Worm (Caenorhabditis elegans) whole organism, young adult: Measurements from ENCODE around the gene C40C9.4.

ENCODE experiments used
- B0019.2 ChIP-seq: fragments of 200-800 bp; sonication (Bioruptor generic); conservative IDR thresholded peaks from 2 replicates; pipeline ENCODE4 v1.3.6; 2022; ENCODE audit warnings: missing genetic modification reagents, missing genetic modification characterization, missing compliant biosample characterization
- F10E7.11 ChIP-seq: sonication (generic microtip); optimal IDR thresholded peaks from 2 replicates; lab custom pipeline; 2017; ENCODE audit warnings: mild to moderate bottlenecking, missing genetic modification characterization, moderate library complexity, missing compliant biosample characterization
- F49E8.2 ChIP-seq: sonication (generic microtip); optimal IDR thresholded peaks from 3 replicates; lab custom pipeline; 2017; ENCODE audit warnings: missing genetic modification characterization, mild to moderate bottlenecking, missing compliant biosample characterization, antibody characterized with exemption, moderate library complexity; ENCODE audit not compliant: insufficient read depth
- F55B11.4 ChIP-seq: sonication (generic microtip); optimal IDR thresholded peaks from 2 replicates; lab custom pipeline; 2016; ENCODE audit warnings: missing compliant biosample characterization, missing genetic modification characterization, borderline replicate concordance; ENCODE audit not compliant: insufficient read depth
- K11D2.4 ChIP-seq: fragments of 200-800 bp; sonication (Bioruptor generic); IDR thresholded peaks from 2 replicates; pipeline ENCODE4 v1.3.6; 2022; ENCODE audit warnings: missing genetic modification reagents, missing genetic modification characterization, missing compliant biosample characterization
- K12H6.12 ChIP-seq: fragments of 200-800 bp; sonication (Bioruptor generic); optimal IDR thresholded peaks from 2 replicates; lab custom pipeline; 2018; ENCODE audit warnings: mild to moderate bottlenecking, missing genetic modification characterization, missing compliant biosample characterization
- T07F8.4 ChIP-seq: sonication (generic microtip); optimal IDR thresholded peaks from 2 replicates; lab custom pipeline; 2016; ENCODE audit warnings: mild to moderate bottlenecking, missing genetic modification characterization, moderate library complexity, missing compliant biosample characterization
- Y56A3A.18 ChIP-seq: fragments of 200-800 bp; sonication (Bioruptor generic); IDR thresholded peaks from 2 replicates; pipeline ENCODE4 v1.3.6; 2022; ENCODE audit warnings: missing genetic modification reagents, missing genetic modification characterization, missing compliant biosample characterization
- aptf-3 ChIP-seq: fragments of 200-800 bp; sonication (Bioruptor generic); IDR thresholded peaks from 2 replicates; pipeline ENCODE4 v1.3.6; 2022; ENCODE audit warnings: missing genetic modification characterization, missing compliant biosample characterization
- athp-1 ChIP-seq: sonication (generic microtip); optimal IDR thresholded peaks from 2 replicates; lab custom pipeline; 2017; ENCODE audit warnings: mild to moderate bottlenecking, missing genetic modification characterization, missing compliant biosample characterization
- attf-3 ChIP-seq: fragments of 200-800 bp; sonication (Bioruptor generic); conservative IDR thresholded peaks from 2 replicates; pipeline ENCODE4 v1.3.6; 2022; ENCODE audit warnings: missing genetic modification reagents, missing genetic modification characterization, missing compliant biosample characterization
- attf-5 ChIP-seq: fragments of 200-800 bp; sonication (Bioruptor generic); optimal IDR thresholded peaks from 2 replicates; lab custom pipeline; 2018; ENCODE audit warnings: mild to moderate bottlenecking, missing genetic modification characterization, missing compliant biosample characterization
- cebp-1 ChIP-seq, 2 experiments: fragments of 200-800 bp in 1 of 2; sonication (Bioruptor generic) in 1 of 2; sonication (generic microtip) in 1 of 2; IDR thresholded peaks in 1 of 2; optimal IDR thresholded peaks in 1 of 2; 2 replicates each; pipeline versions ENCODE4 v1.3.6 to Lab custom; 2017 to 2022; ENCODE audit warnings: missing compliant biosample characterization in 2 of 2, missing genetic modification characterization in 2 of 2, mild to moderate bottlenecking in 1 of 2, missing genetic modification reagents in 1 of 2, moderate library complexity in 1 of 2
- ceh-27 ChIP-seq: fragments of 200-800 bp; sonication (Bioruptor generic); optimal IDR thresholded peaks from 2 replicates; lab custom pipeline; 2018; ENCODE audit warnings: mild to moderate bottlenecking, missing genetic modification characterization, moderate library complexity, missing compliant biosample characterization
- ceh-79 ChIP-seq: sonication (generic microtip); optimal IDR thresholded peaks from 2 replicates; lab custom pipeline; 2017; ENCODE audit warnings: mild to moderate bottlenecking, missing genetic modification characterization, missing compliant biosample characterization
- chd-7 ChIP-seq: sonication (generic microtip); optimal IDR thresholded peaks from 2 replicates; lab custom pipeline; 2016; ENCODE audit warnings: mild to moderate bottlenecking, missing genetic modification characterization, moderate library complexity, missing compliant biosample characterization
- die-1 ChIP-seq: sonication (generic microtip); optimal IDR thresholded peaks from 2 replicates; lab custom pipeline; 2016; ENCODE audit warnings: missing genotype, mild to moderate bottlenecking, missing genetic modification characterization, missing compliant biosample characterization
- dox-1 ChIP-seq: fragments of 200-800 bp; sonication (Bioruptor generic); IDR thresholded peaks from 2 replicates; pipeline ENCODE4 v1.3.6; 2022; ENCODE audit warnings: missing genetic modification reagents, missing genetic modification characterization, missing compliant biosample characterization
- dpff-1 ChIP-seq: sonication (generic microtip); optimal IDR thresholded peaks from 2 replicates; lab custom pipeline; 2017; ENCODE audit warnings: mild to moderate bottlenecking, missing genetic modification characterization, missing compliant biosample characterization
- efl-1 ChIP-seq: fragments of 150-350 bp; optimal IDR thresholded peaks from 2 replicates; lab custom pipeline; 2014; ENCODE audit warnings: missing biosample characterization, missing genetic modification reagents, missing genetic modification characterization
- egl-18 ChIP-seq: fragments of 200-800 bp; sonication (Bioruptor generic); IDR thresholded peaks from 2 replicates; pipeline ENCODE4 v1.3.6; 2022; ENCODE audit warnings: missing genetic modification reagents, missing genetic modification characterization, missing compliant biosample characterization
- egl-44 ChIP-seq: fragments of 200-800 bp; sonication (Bioruptor generic); IDR thresholded peaks from 2 replicates; pipeline ENCODE4 v1.3.6; 2022; ENCODE audit warnings: missing genetic modification reagents, missing genetic modification characterization, missing compliant biosample characterization
- egrh-3 ChIP-seq: fragments of 200-800 bp; sonication (Bioruptor generic); IDR thresholded peaks from 2 replicates; pipeline ENCODE4 v1.3.6; 2022; ENCODE audit warnings: missing genetic modification reagents, missing genetic modification characterization, missing compliant biosample characterization
- ets-4 ChIP-seq: fragments of 200-800 bp; sonication (Bioruptor generic); optimal IDR thresholded peaks from 2 replicates; lab custom pipeline; 2018; ENCODE audit warnings: mild to moderate bottlenecking, missing genetic modification characterization, missing compliant biosample characterization
- fkh-3 ChIP-seq: sonication (generic microtip); optimal IDR thresholded peaks from 2 replicates; lab custom pipeline; 2016; ENCODE audit warnings: mild to moderate bottlenecking, missing genetic modification characterization, missing compliant biosample characterization
- hmg-20 ChIP-seq: fragments of 200-800 bp; sonication (Bioruptor generic); IDR thresholded peaks from 2 replicates; pipeline ENCODE4 v1.3.6; 2022; ENCODE audit warnings: missing genetic modification reagents, missing genetic modification characterization, missing compliant biosample characterization
- hrde-1 ChIP-seq: sonication (generic microtip); optimal IDR thresholded peaks from 2 replicates; lab custom pipeline; 2016; ENCODE audit warnings: missing genetic modification characterization, mild to moderate bottlenecking, missing compliant biosample characterization, moderate library complexity, missing genotype, missing genetic modification reagents, borderline replicate concordance
- let-526 ChIP-seq: fragments of 200-800 bp; sonication (Bioruptor generic); IDR thresholded peaks from 2 replicates; pipeline ENCODE4 v1.3.6; 2022; ENCODE audit warnings: missing genetic modification reagents, missing genetic modification characterization, missing compliant biosample characterization
- madf-8 ChIP-seq: fragments of 200-800 bp; sonication (Bioruptor generic); conservative IDR thresholded peaks from 2 replicates; pipeline ENCODE4 v1.3.6; 2022; ENCODE audit warnings: missing genetic modification reagents, missing genetic modification characterization, missing compliant biosample characterization
- mes-4 ChIP-seq: sonication (generic microtip); optimal IDR thresholded peaks from 2 replicates; lab custom pipeline; 2016; ENCODE audit warnings: missing genotype, missing genetic modification characterization, missing compliant biosample characterization
- mxl-1 ChIP-seq: sonication (generic microtip); optimal IDR thresholded peaks from 2 replicates; lab custom pipeline; 2016; ENCODE audit warnings: missing genetic modification characterization, missing compliant biosample characterization
- nhr-179 ChIP-seq: sonication (generic microtip); optimal IDR thresholded peaks from 2 replicates; lab custom pipeline; 2016; ENCODE audit warnings: mild to moderate bottlenecking, missing genetic modification characterization, missing compliant biosample characterization
- nhr-80 ChIP-seq: sonication (generic microtip); optimal IDR thresholded peaks from 2 replicates; lab custom pipeline; 2016; ENCODE audit warnings: missing genetic modification characterization, missing compliant biosample characterization
- pha-4 ChIP-seq: fragments of 150-350 bp; sonication (generic microtip); optimal IDR thresholded peaks from 2 replicates; lab custom pipeline; 2014; ENCODE audit warnings: missing biosample characterization, missing genetic modification reagents, missing genetic modification characterization
- sea-2 ChIP-seq: fragments of 200-800 bp; sonication (Bioruptor generic); IDR thresholded peaks from 2 replicates; pipeline ENCODE4 v1.3.6; 2022; ENCODE audit warnings: missing genetic modification characterization, missing compliant biosample characterization
- snpc-1.3 ChIP-seq: sonication (generic microtip); optimal IDR thresholded peaks from 2 replicates; lab custom pipeline; 2017; ENCODE audit warnings: missing genetic modification characterization, mild to moderate bottlenecking, missing compliant biosample characterization, antibody characterized with exemption, moderate library complexity, missing genotype, missing genetic modification reagents; ENCODE audit not compliant: insufficient read depth
- tbp1 ChIP-seq: fragments of 200-800 bp; sonication (Bioruptor generic); optimal IDR thresholded peaks from 2 replicates; lab custom pipeline; 2018; ENCODE audit warnings: mild to moderate bottlenecking, missing genetic modification characterization, missing compliant biosample characterization
- tbx-9 ChIP-seq: sonication (generic microtip); optimal IDR thresholded peaks from 2 replicates; lab custom pipeline; 2016; ENCODE audit warnings: borderline replicate concordance, missing genetic modification characterization, inconsistent platforms, missing compliant biosample characterization
- unc-62 ChIP-seq: fragments of 150-350 bp; optimal IDR thresholded peaks from 2 replicates; lab custom pipeline; 2014; ENCODE audit warnings: missing biosample characterization, missing genetic modification reagents, missing genetic modification characterization
- zfh-2 ChIP-seq: fragments of 200-800 bp; sonication (Bioruptor generic); conservative IDR thresholded peaks from 2 replicates; pipeline ENCODE4 v1.3.6; 2022; ENCODE audit warnings: missing genetic modification reagents, missing genetic modification characterization, missing compliant biosample characterization
- ztf-18 ChIP-seq: sonication (generic microtip); optimal IDR thresholded peaks from 2 replicates; lab custom pipeline; 2016; ENCODE audit warnings: missing genotype, mild to moderate bottlenecking, missing genetic modification characterization, missing compliant biosample characterization
- ztf-28 ChIP-seq: fragments of 200-800 bp; sonication (Bioruptor generic); IDR thresholded peaks from 2 replicates; pipeline ENCODE4 v1.3.6; 2022; ENCODE audit warnings: missing genetic modification reagents, missing genetic modification characterization, missing compliant biosample characterization
- ztf-3 ChIP-seq: fragments of 200-800 bp; sonication (Bioruptor generic); optimal IDR thresholded peaks from 2 replicates; lab custom pipeline; 2018; ENCODE audit warnings: mild to moderate bottlenecking, missing genetic modification characterization, missing compliant biosample characterization

The C40C9.4 gene

ce11 chrX:13669641-13670040, 18.7 kb downstream of the C40C9.4 start:
- no peak for TF ChIP-seq F10E7.11 (tag; lab: Kevin White, UChicago)
- TF ChIP-seq unc-62 (GFP tag; lab: Kevin White, UChicago): no peak
- TF ChIP-seq pha-4 (tag; lab: Kevin White, UChicago): peak; percentile 59
- peak; percentile 69 for TF ChIP-seq nhr-80 (tag; lab: Kevin White, UChicago)
- peak; percentile 3 for TF ChIP-seq tbp1 (GFP tag; lab: Kevin White, UChicago)
- peak; percentile 91 for TF ChIP-seq attf-5 (GFP tag; lab: Kevin White, UChicago)
- no peak for TF ChIP-seq cebp-1 (GFP tag; IDR thresholded peaks at IDR 0.05; lab: Robert Waterston, UW)
- peak; percentile 33 for TF ChIP-seq cebp-1 (tag; optimal IDR thresholded peaks at IDR 0.05; lab: Kevin White, UChicago)
- no peak for TF ChIP-seq ztf-28 (GFP tag; lab: Robert Waterston, UW)

DNA sequence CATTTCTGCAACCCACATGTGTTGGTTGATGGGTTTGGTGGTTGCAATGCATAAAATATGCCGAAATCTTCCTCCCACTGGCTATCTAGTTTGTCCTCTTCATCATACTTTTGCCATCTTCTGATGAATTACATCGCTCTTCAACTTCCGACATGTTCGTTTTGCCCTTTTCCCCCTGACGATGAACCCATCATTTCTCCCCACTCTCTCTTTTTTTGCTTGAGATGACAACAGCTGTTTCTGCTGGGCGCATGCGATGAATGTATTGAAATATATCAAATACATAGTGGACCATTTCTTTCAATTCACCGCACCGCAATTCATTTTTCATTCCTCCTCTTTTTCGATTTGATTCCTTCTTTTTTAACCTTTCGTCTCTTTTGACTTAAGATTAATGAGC, 20.1 kb downstream of the C40C9.4 start:
- TF ChIP-seq F49E8.2: no peak
- TF ChIP-seq cebp-1 (GFP tag; IDR thresholded peaks at IDR 0.05; lab: Robert Waterston, UW): no peak
- TF ChIP-seq cebp-1 (tag; optimal IDR thresholded peaks at IDR 0.05; lab: Kevin White, UChicago): peak; percentile 21

- TF ChIP-seq athp-1 (tag; lab: Kevin White, UChicago): no peak
- no peak for TF ChIP-seq K12H6.12 (tag; lab: Kevin White, UChicago)
- no peak for TF ChIP-seq hrde-1 (tag; lab: Kevin White, UChicago)
- TF ChIP-seq nhr-179 (tag; lab: Kevin White, UChicago): no peak
- TF ChIP-seq ets-4: no peak
- no peak for TF ChIP-seq ceh-79 (tag; lab: Kevin White, UChicago)
- no peak for TF ChIP-seq egrh-3 (GFP tag; lab: Robert Waterston, UW)
- no peak for TF ChIP-seq F49E8.2
- peak; percentile 83 for TF ChIP-seq nhr-80 (tag; lab: Kevin White, UChicago)
- no peak for TF ChIP-seq Y56A3A.18 (GFP tag; lab: Robert Waterston, UW)
- no peak for TF ChIP-seq tbx-9 (tag; lab: Kevin White, UChicago)
- no peak for TF ChIP-seq dpff-1 (tag; lab: Kevin White, UChicago)
- no peak for TF ChIP-seq mes-4 (tag; lab: Kevin White, UChicago)
- TF ChIP-seq aptf-3: no peak
- no peak for TF ChIP-seq die-1 (tag; lab: Kevin White, UChicago)
- no peak for TF ChIP-seq F55B11.4 (tag; lab: Kevin White, UChicago)
- TF ChIP-seq F10E7.11 (tag; lab: Kevin White, UChicago): no peak
- peak; percentile 37; the same call in 1 of the 2 replicates for TF ChIP-seq dox-1 (GFP tag; lab: Robert Waterston, UW)
- no peak for TF ChIP-seq K11D2.4 (GFP tag; lab: Robert Waterston, UW)
- peak; percentile 11 for TF ChIP-seq tbp1 (GFP tag; lab: Kevin White, UChicago)
These were observed 21.7 kb downstream of the C40C9.4 start for ce11 chrX:13672622-13673021.

DNA sequence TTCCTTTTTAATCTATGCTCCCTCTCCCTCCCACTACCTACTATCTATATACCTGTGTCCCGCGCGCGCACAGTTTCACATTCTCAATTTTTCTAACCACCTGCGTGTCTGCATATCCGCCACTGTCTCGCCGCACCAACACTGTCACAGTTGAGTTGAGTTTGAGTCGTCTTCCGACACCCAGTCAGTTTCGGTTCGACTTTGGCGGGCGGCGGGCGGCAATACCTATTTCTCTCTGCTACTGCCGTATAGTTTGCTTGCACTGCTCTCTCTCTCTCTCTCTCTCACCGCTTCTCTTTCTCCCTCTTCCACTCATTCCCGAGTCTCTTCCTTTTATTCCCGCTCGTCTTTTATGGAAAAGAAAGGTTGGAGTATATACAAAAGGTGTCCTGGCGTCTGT, 24.5 kb downstream of the C40C9.4 start:
- TF ChIP-seq attf-3 (GFP tag; lab: Robert Waterston, UW): no peak
- TF ChIP-seq ceh-27 (GFP tag; lab: Kevin White, UChicago): peak; percentile 8
- TF ChIP-seq mxl-1 (tag; lab: Kevin White, UChicago): no peak
- no peak for TF ChIP-seq egl-18 (GFP tag; lab: Robert Waterston, UW)
- TF ChIP-seq hmg-20 (GFP tag; lab: Robert Waterston, UW): no peak
- peak; percentile 29 for TF ChIP-seq efl-1 (GFP tag; lab: Kevin White, UChicago)
- no peak for TF ChIP-seq B0019.2 (GFP tag; lab: Robert Waterston, UW)
- no peak for TF ChIP-seq snpc-1.3 (tag; lab: Kevin White, UChicago)
- peak; percentile 13; the same call in 1 of the 2 replicates for TF ChIP-seq cebp-1 (GFP tag; IDR thresholded peaks at IDR 0.05; lab: Robert Waterston, UW)
- TF ChIP-seq cebp-1 (tag; optimal IDR thresholded peaks at IDR 0.05; lab: Kevin White, UChicago): peak; percentile 13
- peak; percentile 62; the same call in 1 of the 2 replicates for TF ChIP-seq egl-44 (GFP tag; lab: Robert Waterston, UW)
- TF ChIP-seq madf-8 (GFP tag; lab: Robert Waterston, UW): no peak
- peak; percentile 74 for TF ChIP-seq nhr-80 (tag; lab: Kevin White, UChicago)
- peak; percentile 88 for TF ChIP-seq zfh-2 (GFP tag; lab: Robert Waterston, UW)
- TF ChIP-seq sea-2 (GFP tag; lab: Robert Waterston, UW): no peak
- peak; percentile 35 for TF ChIP-seq chd-7 (tag; lab: Kevin White, UChicago)
- no peak for TF ChIP-seq ztf-3 (GFP tag; lab: Kevin White, UChicago)
- no peak for TF ChIP-seq T07F8.4 (tag; lab: Kevin White, UChicago)
- peak; percentile 6 for TF ChIP-seq ztf-18 (tag; lab: Kevin White, UChicago)
- TF ChIP-seq let-526 (GFP tag; lab: Robert Waterston, UW): no peak
- no peak for TF ChIP-seq fkh-3
